Fruit fly (Drosophila melanogaster): ENCODE measurements around the gene ras.
A peak's percentile ranks its signal among the peaks of the same experiment; 100 is the strongest.

The ras gene

dm6 chrX:10729921-10730873 lies 14.1 kb upstream of the ras start (continued):
- TF ChIP-seq sc (optimal IDR thresholded peaks at IDR 0.05), result no peak
- no peak for TF ChIP-seq sc (GFP tag; optimal IDR thresholded peaks at IDR 0.05)
- TF ChIP-seq sug (tag; optimal IDR thresholded peaks at IDR 0.05), result peak; percentile 20
- TF ChIP-seq chif (GFP tag; optimal IDR thresholded peaks at IDR 0.05), result no peak
- TF ChIP-seq chinmo (GFP tag; IDR thresholded peaks at IDR 0.05; ENCODE audit: partially characterized antibody), result peak; percentile 84; the same call in 3 of the 4 replicates
- TF ChIP-seq CG11504 (tag; optimal IDR thresholded peaks at IDR 0.05), result peak; percentile 97
- no peak for TF ChIP-seq CG6683 (GFP tag; optimal IDR thresholded peaks at IDR 0.05)
- no peak for TF ChIP-seq Fer2 (tag; optimal IDR thresholded peaks at IDR 0.05)
- peak; percentile 86 for TF ChIP-seq Med (GFP tag)
- no peak for TF ChIP-seq knrl (GFP tag; IDR thresholded peaks at IDR 0.05; ENCODE audit: partially characterized antibody)
- TF ChIP-seq CG4424 (GFP tag; optimal IDR thresholded peaks at IDR 0.05), result no peak
- peak; percentile 31 for TF ChIP-seq CG13894 (tag; optimal IDR thresholded peaks at IDR 0.05)
- no peak for TF ChIP-seq Aef1 (GFP tag; IDR thresholded peaks at IDR 0.05)
- TF ChIP-seq tin (GFP tag; optimal IDR thresholded peaks at IDR 0.05), result no peak
- TF ChIP-seq bcd (GFP tag; optimal IDR thresholded peaks at IDR 0.05), result no peak
- TF ChIP-seq Jarid2 (GFP tag; optimal IDR thresholded peaks at IDR 0.05), result no peak
- no peak for TF ChIP-seq row (GFP tag; IDR thresholded peaks at IDR 0.05)
- no peak for TF ChIP-seq CG17802 (tag; optimal IDR thresholded peaks at IDR 0.05)
- TF ChIP-seq CG31441 (GFP tag; IDR thresholded peaks at IDR 0.05), result peak; percentile 22; the same call in 1 of the 2 replicates
- TF ChIP-seq vfl (GFP tag; optimal IDR thresholded peaks at IDR 0.05), result no peak
- no peak for TF ChIP-seq fd96Cb (tag; optimal IDR thresholded peaks at IDR 0.05)
- no peak for TF ChIP-seq CG32772 (GFP tag; IDR thresholded peaks at IDR 0.05)
- no peak for TF ChIP-seq fd102C (GFP tag; optimal IDR thresholded peaks at IDR 0.05)
- TF ChIP-seq pan (optimal IDR thresholded peaks at IDR 0.05), result no peak
- no peak for TF ChIP-seq pan (GFP tag; optimal IDR thresholded peaks at IDR 0.05 in 1 of 2, IDR thresholded peaks at IDR 0.05 in 1 of 2)
- no peak for TF ChIP-seq ase (GFP tag; IDR thresholded peaks at IDR 0.05)
- no peak for TF ChIP-seq CrebB (tag; optimal IDR thresholded peaks at IDR 0.05)
- TF ChIP-seq Trl (optimal IDR thresholded peaks at IDR 0.05), result peak; percentile 38 to 55
- TF ChIP-seq Trl (GFP tag; optimal IDR thresholded peaks at IDR 0.05), result no peak
- no peak for TF ChIP-seq CG11695 (GFP tag; IDR thresholded peaks at IDR 0.05)
- peak; percentile 6 for TF ChIP-seq lilli (GFP tag; optimal IDR thresholded peaks at IDR 0.05)
- peak; percentile 99 for TF ChIP-seq CG9437 (GFP tag; optimal IDR thresholded peaks at IDR 0.05)
- TF ChIP-seq CG4730 (GFP tag; IDR thresholded peaks at IDR 0.05), result no peak
- TF ChIP-seq Myb (GFP tag; optimal IDR thresholded peaks at IDR 0.05), result no peak
- TF ChIP-seq CG12391 (tag; optimal IDR thresholded peaks at IDR 0.05), result no peak
- no peak for TF ChIP-seq CG18011 (GFP tag; optimal IDR thresholded peaks at IDR 0.05)
- no peak for TF ChIP-seq HHEX (GFP tag; optimal IDR thresholded peaks at IDR 0.05)
- TF ChIP-seq kay (GFP tag; optimal IDR thresholded peaks at IDR 0.05), result no peak
- TF ChIP-seq cg (GFP tag; optimal IDR thresholded peaks at IDR 0.05), result peak; percentile 86
- peak; percentile 14 for TF ChIP-seq Hey (tag; optimal IDR thresholded peaks at IDR 0.05)
- no peak for TF ChIP-seq Awh (GFP tag; IDR thresholded peaks at IDR 0.05)
- TF ChIP-seq gce (GFP tag; IDR thresholded peaks at IDR 0.05), result no peak
- TF ChIP-seq zfh2 (GFP tag; optimal IDR thresholded peaks at IDR 0.05), result no peak
- TF ChIP-seq CG10979 (tag; optimal IDR thresholded peaks at IDR 0.05), result no peak
- TF ChIP-seq lbe (GFP tag; optimal IDR thresholded peaks at IDR 0.05), result no peak
- TF ChIP-seq disco-r (GFP tag; optimal IDR thresholded peaks at IDR 0.05), result no peak
- no peak for TF ChIP-seq cwo (GFP tag; optimal IDR thresholded peaks at IDR 0.05)
- no peak for TF ChIP-seq Rx (GFP tag; IDR thresholded peaks at IDR 0.05)
- no peak for TF ChIP-seq CG7271 (tag; optimal IDR thresholded peaks at IDR 0.05)
- TF ChIP-seq Max (GFP tag; optimal IDR thresholded peaks at IDR 0.05), result no peak

Measured in whole organism, embryonic.